Worm (Caenorhabditis elegans) whole organism, late embryonic: ENCODE results near the gene gcsh-1.

Experiments
- hlh-13 ChIP-seq: fragments of 200-800 bp; sonication (Bioruptor generic); optimal IDR thresholded peaks from 2 replicates; lab custom pipeline; 2018; ENCODE audit warnings: mild to moderate bottlenecking, missing genetic modification characterization, missing compliant biosample characterization
- hlh-8 ChIP-seq: sonication (generic microtip); optimal IDR thresholded peaks from 2 replicates; lab custom pipeline; 2016; ENCODE audit warnings: missing genotype, missing genetic modification characterization, missing compliant biosample characterization
- pha-4 ChIP-seq: fragments of 150-350 bp; optimal IDR thresholded peaks from 2 replicates; lab custom pipeline; 2018; ENCODE audit warnings: missing biosample characterization, missing genetic modification reagents, missing genetic modification characterization

DNA sequence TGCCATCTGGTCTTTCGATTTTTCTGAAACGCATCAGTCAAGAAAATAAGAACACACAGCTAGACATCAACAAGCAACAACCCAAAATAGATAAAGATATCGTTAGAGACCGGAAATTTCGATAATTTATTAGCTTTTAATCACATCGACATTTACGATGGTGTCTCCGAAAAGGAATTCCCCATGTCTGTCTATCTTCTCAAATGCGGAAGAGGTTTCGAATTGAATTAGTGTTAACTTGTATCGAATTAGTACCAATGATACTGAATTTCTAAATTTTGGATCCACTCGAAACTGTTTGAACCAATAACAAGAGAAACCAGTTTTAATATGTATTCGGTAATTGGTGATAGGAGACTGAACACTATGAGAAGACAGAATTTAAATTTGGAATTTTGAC lies 19.7 kb upstream of the gcsh-1 start:
- TF ChIP-seq hlh-8 (tag; lab: Kevin White, UChicago) (no peak), pha-4 (tag; lab: Kevin White, UChicago) (no peak), hlh-13 (GFP tag; lab: Kevin White, UChicago) (no peak)
